Worm (Caenorhabditis elegans): ENCODE results near the gene srlf-30.

DNA sequence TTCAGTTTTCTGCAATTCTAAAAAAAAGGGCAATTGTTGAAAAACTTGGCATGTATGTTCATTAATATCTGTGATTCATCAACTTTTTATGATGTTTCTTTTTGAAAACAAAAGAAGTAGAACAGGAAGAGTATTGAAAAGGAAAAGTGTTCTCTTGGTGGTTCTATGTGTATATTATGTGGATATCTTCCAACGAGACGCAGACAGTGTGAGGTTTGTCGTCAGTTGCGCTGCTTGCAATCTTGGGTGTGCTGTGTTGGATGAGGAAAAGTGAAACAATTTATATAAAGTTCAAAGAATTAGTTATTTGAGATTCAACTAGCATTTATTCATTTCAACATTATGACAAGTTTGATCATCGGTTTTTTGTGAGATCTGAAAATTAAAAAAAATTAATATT lies 47.8 kb upstream of the srlf-30 start:
- TF ChIP-seq efl-1 (optimal IDR thresholded peaks at IDR 0.05) (peak in 1 of 2 experiments; percentile 12), efl-1 (GFP tag; optimal IDR thresholded peaks at IDR 0.05 in 1 of 2) (no peak), lsy-2 (tag; optimal IDR thresholded peaks at IDR 0.05) (peak in 1 of 2 experiments; percentile 9), elt-3 (tag; optimal IDR thresholded peaks at IDR 0.05) (peak in 1 of 6 experiments; percentile 16), ztf-11 (tag; optimal IDR thresholded peaks at IDR 0.05) (no peak), nhr-76 (tag; optimal IDR thresholded peaks at IDR 0.05) (no peak), lin-15B (tag; optimal IDR thresholded peaks at IDR 0.05) (no peak)

Data from whole organism, L1 larva.